Worm (Caenorhabditis elegans) whole organism, L3 larva: ENCODE data around the gene Y42H9AR.1.

Source experiments
- R02D3.7 ChIP-seq: fragments of 150-350 bp; optimal IDR thresholded peaks from 2 replicates; lab custom pipeline; 2014; ENCODE audit warnings: missing biosample characterization, missing genetic modification characterization
- ama-1 ChIP-seq: fragments of 150-350 bp; optimal IDR thresholded peaks from 2 replicates; lab custom pipeline; 2018
- ceh-28 ChIP-seq: fragments of 150-350 bp; optimal IDR thresholded peaks from 2 replicates; lab custom pipeline; 2014; ENCODE audit warnings: missing biosample characterization, missing genetic modification reagents, missing genetic modification characterization
- ceh-9 ChIP-seq: sonication (generic microtip); optimal IDR thresholded peaks from 2 replicates; lab custom pipeline; 2018; ENCODE audit warnings: missing biosample characterization, missing genetic modification characterization
- daf-12 ChIP-seq: fragments of 150-350 bp; optimal IDR thresholded peaks from 2 replicates; lab custom pipeline; 2014; ENCODE audit warnings: missing biosample characterization, missing genetic modification reagents, missing genetic modification characterization
- elt-2 ChIP-seq: sonication (generic microtip); optimal IDR thresholded peaks from 2 replicates; lab custom pipeline; 2016; ENCODE audit warnings: missing genetic modification reagents, mild to moderate bottlenecking, missing genetic modification characterization, missing compliant biosample characterization
- fkh-10 ChIP-seq: sonication (generic microtip); optimal IDR thresholded peaks from 2 replicates; lab custom pipeline; 2017; ENCODE audit warnings: missing biosample characterization, missing genetic modification reagents, missing genetic modification characterization
- fos-1 ChIP-seq: fragments of 150-350 bp; optimal IDR thresholded peaks from 2 replicates; lab custom pipeline; 2014; ENCODE audit warnings: missing biosample characterization, missing genetic modification characterization
- nhr-28 ChIP-seq: fragments of 150-350 bp; optimal IDR thresholded peaks from 2 replicates; lab custom pipeline; 2014; ENCODE audit warnings: missing biosample characterization, missing genetic modification characterization
- nhr-76 ChIP-seq: fragments of 150-350 bp; sonication (generic microtip); optimal IDR thresholded peaks from 5 replicates; lab custom pipeline; 2014; ENCODE audit warnings: missing biosample characterization, missing genetic modification characterization
- pqm-1 ChIP-seq: fragments of 150-350 bp; optimal IDR thresholded peaks from 2 replicates; lab custom pipeline; 2017; ENCODE audit warnings: missing biosample characterization, missing genetic modification characterization, inconsistent platforms
- unc-39 ChIP-seq: sonication (generic microtip); optimal IDR thresholded peaks from 4 replicates; lab custom pipeline; 2017; ENCODE audit warnings: missing biosample characterization, missing genetic modification characterization

ce11 chrIV:8112187-8112586 lies 1.0 kb upstream of the Y42H9AR.1 start, which contains the start of gene Y42H9AR.4:
- no peak for TF ChIP-seq nhr-76 (tag; lab: Kevin White, UChicago)
- no peak for TF ChIP-seq ama-1 (lab: Kevin White, UChicago)
- TF ChIP-seq fos-1 (tag; lab: Kevin White, UChicago), result no peak
- no peak for TF ChIP-seq unc-39 (tag; lab: Kevin White, UChicago)
- TF ChIP-seq pqm-1, result peak; percentile 18
- no peak for TF ChIP-seq daf-12 (tag; lab: Kevin White, UChicago)
- no peak for TF ChIP-seq R02D3.7 (tag; lab: Kevin White, UChicago)
- TF ChIP-seq elt-2 (tag; lab: Kevin White, UChicago), result peak; percentile 39
- TF ChIP-seq nhr-28 (tag; lab: Kevin White, UChicago), result no peak
- TF ChIP-seq ceh-28, result peak; percentile 17
- TF ChIP-seq fkh-10 (GFP tag; lab: Kevin White, UChicago), result no peak
- TF ChIP-seq ceh-9 (tag; lab: Kevin White, UChicago), result no peak
